Worm (Caenorhabditis elegans) whole organism, young adult: ENCODE data around the gene frpr-3.

Experiments used
- F10E7.11 ChIP-seq: sonication (generic microtip); optimal IDR thresholded peaks from 2 replicates; lab custom pipeline; 2017; ENCODE audit warnings: mild to moderate bottlenecking, missing genetic modification characterization, moderate library complexity, missing compliant biosample characterization
- F23B12.7 ChIP-seq: sonication (generic microtip); optimal IDR thresholded peaks from 2 replicates; lab custom pipeline; 2017; ENCODE audit warnings: missing genetic modification characterization, mild to moderate bottlenecking, missing compliant biosample characterization, antibody characterized with exemption, moderate library complexity; ENCODE audit not compliant: insufficient read depth
- T07F8.4 ChIP-seq: sonication (generic microtip); optimal IDR thresholded peaks from 2 replicates; lab custom pipeline; 2016; ENCODE audit warnings: mild to moderate bottlenecking, missing genetic modification characterization, moderate library complexity, missing compliant biosample characterization
- bed-2 ChIP-seq: fragments of 200-800 bp; sonication (Bioruptor generic); IDR thresholded peaks from 2 replicates; pipeline ENCODE4 v1.3.6; 2022; ENCODE audit warnings: missing genetic modification reagents, missing genetic modification characterization, missing compliant biosample characterization
- dpl-1 ChIP-seq: fragments of 150-350 bp; optimal IDR thresholded peaks from 2 replicates; lab custom pipeline; 2014; ENCODE audit warnings: missing biosample characterization, missing genetic modification reagents, missing genetic modification characterization
- nfya-1 ChIP-seq: sonication (generic microtip); optimal IDR thresholded peaks from 2 replicates; lab custom pipeline; 2017; ENCODE audit warnings: antibody characterized with exemption, missing compliant biosample characterization, missing genetic modification characterization, borderline replicate concordance; ENCODE audit not compliant: insufficient read depth
- snpc-4 ChIP-seq, 5 experiments: fragments of 150-350 bp in 1 of 5; sonication (generic microtip) in 4 of 5; optimal IDR thresholded peaks; 2 replicates each; lab custom pipeline; 2014 to 2018; ENCODE audit warnings: missing genetic modification characterization in 5 of 5, missing biosample characterization in 3 of 5, antibody characterized with exemption in 2 of 5, mild to moderate bottlenecking in 2 of 5, missing compliant biosample characterization in 2 of 5, missing genotype in 2 of 5, moderate library complexity in 2 of 5, missing genetic modification reagents in 1 of 5

DNA sequence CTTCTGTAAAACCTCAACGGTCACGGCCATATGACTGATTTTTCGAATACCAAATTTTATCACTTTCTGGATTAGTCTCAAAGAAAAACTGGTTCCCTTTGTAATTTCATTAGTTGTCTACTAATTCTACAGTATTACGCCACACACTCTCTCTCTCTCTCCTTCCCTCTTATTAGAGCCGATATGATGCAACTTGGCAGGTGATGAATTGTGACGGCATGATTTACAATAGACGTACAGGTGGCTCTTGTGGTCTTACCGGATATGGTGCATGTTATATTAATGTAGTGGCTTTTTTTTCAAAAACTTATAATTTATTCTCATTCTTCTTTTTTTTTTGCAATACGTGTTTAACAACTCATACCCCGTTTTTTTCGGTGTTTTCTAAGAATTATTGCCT lies 29.1 kb upstream of the frpr-3 start:
- TF ChIP-seq F23B12.7 (tag; lab: Kevin White, UChicago) (no peak), F10E7.11 (tag; lab: Kevin White, UChicago) (no peak), snpc-4 (GFP tag; optimal IDR thresholded peaks at IDR 0.05; lab: Kevin White, UChicago) (no peak), snpc-4 (tag; optimal IDR thresholded peaks at IDR 0.05; lab: Kevin White, UChicago) (no peak), nfya-1 (tag; lab: Kevin White, UChicago) (no peak), T07F8.4 (tag; lab: Kevin White, UChicago) (no peak), bed-2 (GFP tag; lab: Robert Waterston, UW) (no peak), dpl-1 (GFP tag; lab: Kevin White, UChicago) (no peak)
